Fruit fly (Drosophila melanogaster) whole organism, embryonic: Measurements from ENCODE around the gene CG1999.

Experiments
- Bdp1 ChIP-seq: fragments of 200-800 bp; sonication (Bioruptor generic); optimal IDR thresholded peaks from 3 replicates; lab custom pipeline; 2016; ENCODE audit warnings: missing biosample characterization, missing genetic modification characterization
- Bteb2 ChIP-seq: fragments of 200-800 bp; sonication (Bioruptor generic); optimal IDR thresholded peaks from 2 replicates; lab custom pipeline; 2016; ENCODE audit warnings: missing biosample characterization, missing genetic modification characterization
- CG1024 ChIP-seq: fragments of 200-800 bp; sonication (Bioruptor generic); IDR thresholded peaks from 2 replicates; pipeline ENCODE4 v1.3.6; 2022; ENCODE audit warnings: missing biosample characterization, missing genetic modification characterization
- CG11456 ChIP-seq: fragments of 200-800 bp; sonication (Bioruptor generic); IDR thresholded peaks from 3 replicates; pipeline ENCODE4 v1.3.6; 2022; ENCODE audit warnings: missing biosample characterization, missing genetic modification characterization
- CG12769 ChIP-seq: fragments of 200-800 bp; sonication (Bioruptor generic); optimal IDR thresholded peaks from 2 replicates; lab custom pipeline; 2019; ENCODE audit warnings: missing biosample characterization, mild to moderate bottlenecking, missing genetic modification characterization, moderate library complexity
- CG17359 ChIP-seq: fragments of 200-800 bp; sonication (Bioruptor generic); optimal IDR thresholded peaks from 3 replicates; lab custom pipeline; 2018; ENCODE audit warnings: missing biosample characterization, mild to moderate bottlenecking, missing genetic modification characterization, moderate library complexity
- CG18011 ChIP-seq: fragments of 200-800 bp; sonication (Bioruptor generic); optimal IDR thresholded peaks from 2 replicates; lab custom pipeline; 2017; ENCODE audit warnings: missing biosample characterization, missing genetic modification characterization, mild to moderate bottlenecking, moderate library complexity, missing genotype
- CG18262 ChIP-seq: fragments of 200-800 bp; optimal IDR thresholded peaks from 3 replicates; lab custom pipeline; 2019; ENCODE audit warnings: missing biosample characterization, mild to moderate bottlenecking, missing genetic modification characterization, moderate library complexity
- CG2129 ChIP-seq: fragments of 200-800 bp; sonication (Bioruptor generic); IDR thresholded peaks from 2 replicates; pipeline ENCODE4 v1.3.6; 2022; ENCODE audit warnings: missing biosample characterization, missing genetic modification characterization; ENCODE audit not compliant: partially characterized antibody
- CG2199 ChIP-seq: fragments of 200-800 bp; sonication (Bioruptor generic); IDR thresholded peaks from 3 replicates; pipeline ENCODE4 v1.3.6; 2022; ENCODE audit warnings: missing biosample characterization, missing genetic modification characterization
- CG2889 ChIP-seq: fragments of 200-800 bp; sonication (Bioruptor generic); IDR thresholded peaks from 3 replicates; pipeline ENCODE4 v1.3.6; 2022; ENCODE audit warnings: missing biosample characterization, missing genetic modification characterization
- CG32772 ChIP-seq: fragments of 200-800 bp; sonication (Bioruptor generic); IDR thresholded peaks from 2 replicates; pipeline ENCODE4 v1.3.6; 2022; ENCODE audit warnings: missing biosample characterization, missing genetic modification characterization
- CG42726 ChIP-seq: fragments of 200-800 bp; sonication (Bioruptor generic); IDR thresholded peaks from 2 replicates; pipeline ENCODE4 v1.3.6; 2022; ENCODE audit warnings: missing biosample characterization, missing genetic modification characterization; ENCODE audit not compliant: partially characterized antibody
- CG4360 ChIP-seq: fragments of 200-800 bp; sonication (Bioruptor generic); IDR thresholded peaks from 2 replicates; pipeline ENCODE4 v1.3.6; 2022; ENCODE audit warnings: missing biosample characterization, missing genetic modification characterization
- CG4820 ChIP-seq: fragments of 200-800 bp; sonication (Bioruptor generic); optimal IDR thresholded peaks from 3 replicates; lab custom pipeline; 2016; ENCODE audit warnings: missing biosample characterization, missing genetic modification characterization
- CG5180 ChIP-seq: fragments of 200-800 bp; sonication (Bioruptor generic); optimal IDR thresholded peaks from 3 replicates; lab custom pipeline; 2017; ENCODE audit warnings: missing biosample characterization, missing genetic modification characterization, mild to moderate bottlenecking, moderate library complexity, missing genetic modification reagents
- CG6654 ChIP-seq: fragments of 200-800 bp; sonication (Bioruptor generic); optimal IDR thresholded peaks from 2 replicates; lab custom pipeline; 2017; ENCODE audit warnings: missing biosample characterization, mild to moderate bottlenecking, missing genetic modification characterization
- CG6791 ChIP-seq: fragments of 200-800 bp; sonication (Bioruptor generic); IDR thresholded peaks from 3 replicates; pipeline ENCODE4 v1.3.6; 2022; ENCODE audit warnings: missing biosample characterization, missing genetic modification characterization; ENCODE audit not compliant: partially characterized antibody
- CG9437 ChIP-seq: fragments of 200-800 bp; sonication (Bioruptor generic); optimal IDR thresholded peaks from 2 replicates; lab custom pipeline; 2018; ENCODE audit warnings: missing biosample characterization, mild to moderate bottlenecking, missing genetic modification characterization
- MESR4 ChIP-seq: fragments of 200-800 bp; sonication (Bioruptor generic); optimal IDR thresholded peaks from 2 replicates; lab custom pipeline; 2018; ENCODE audit warnings: missing biosample characterization, mild to moderate bottlenecking, missing genetic modification characterization, moderate library complexity
- Max ChIP-seq: fragments of 200-800 bp; sonication (Bioruptor generic); optimal IDR thresholded peaks from 2 replicates; lab custom pipeline; 2016; ENCODE audit warnings: missing biosample characterization, mild to moderate bottlenecking, missing genetic modification characterization
- Oaz ChIP-seq: fragments of 200-800 bp; sonication (Bioruptor generic); IDR thresholded peaks from 2 replicates; pipeline ENCODE4 v1.3.6; 2022; ENCODE audit warnings: missing biosample characterization, missing genetic modification characterization
- ab ChIP-seq: fragments of 200-800 bp; sonication (Bioruptor generic); optimal IDR thresholded peaks from 2 replicates; lab custom pipeline; 2016; ENCODE audit warnings: missing biosample characterization, missing genetic modification characterization
- abd-A ChIP-seq: fragments of 200-800 bp; sonication (Bioruptor generic); optimal IDR thresholded peaks from 3 replicates; lab custom pipeline; 2019; ENCODE audit warnings: missing biosample characterization, mild to moderate bottlenecking, missing genetic modification characterization, moderate library complexity
- cad ChIP-seq: fragments of >200 bp; optimal IDR thresholded peaks from 2 replicates; lab custom pipeline; 2017; ENCODE audit warnings: missing biosample characterization, missing genetic modification characterization
- crc ChIP-seq: fragments of 200-800 bp; sonication (Bioruptor generic); optimal IDR thresholded peaks from 2 replicates; lab custom pipeline; 2016; ENCODE audit warnings: missing biosample characterization, missing genetic modification characterization
- crol ChIP-seq: fragments of 200-800 bp; sonication (Bioruptor generic); IDR thresholded peaks from 2 replicates; pipeline ENCODE4 v1.3.6; 2022; ENCODE audit warnings: missing biosample characterization, missing genetic modification characterization
- gro ChIP-seq: fragments of 200-800 bp; sonication (Bioruptor generic); optimal IDR thresholded peaks from 2 replicates; lab custom pipeline; 2016; ENCODE audit warnings: missing biosample characterization, missing genetic modification characterization
- hb ChIP-seq: fragments of 200-800 bp; sonication (Bioruptor generic); IDR thresholded peaks from 3 replicates; pipeline ENCODE4 v1.3.6; 2022; ENCODE audit warnings: missing biosample characterization, missing genetic modification characterization; ENCODE audit not compliant: partially characterized antibody
- hth ChIP-seq: fragments of >200 bp; optimal IDR thresholded peaks from 2 replicates; lab custom pipeline; 2017; ENCODE audit warnings: inconsistent platforms
- kni ChIP-seq: fragments of 200-800 bp; sonication (Bioruptor generic); optimal IDR thresholded peaks from 3 replicates; lab custom pipeline; 2017; ENCODE audit warnings: mild to moderate bottlenecking, missing biosample characterization, missing genetic modification reagents, missing genetic modification characterization
- mirr ChIP-seq: fragments of 200-800 bp; sonication (Bioruptor generic); optimal IDR thresholded peaks from 3 replicates; lab custom pipeline; 2018; ENCODE audit warnings: missing biosample characterization, mild to moderate bottlenecking, missing genetic modification characterization
- odd ChIP-seq: fragments of 200-800 bp; sonication (Bioruptor generic); optimal IDR thresholded peaks from 2 replicates; lab custom pipeline; 2017; ENCODE audit warnings: missing biosample characterization, mild to moderate bottlenecking, missing genetic modification characterization
- pros ChIP-seq: fragments of 200-800 bp; sonication (Bioruptor generic); optimal IDR thresholded peaks from 3 replicates; lab custom pipeline; 2019; ENCODE audit warnings: missing biosample characterization, mild to moderate bottlenecking, missing genetic modification characterization, moderate library complexity
- sens ChIP-seq: fragments of 200-800 bp; sonication (Bioruptor generic); peaks from one replicate; lab custom pipeline; 2016; ENCODE audit warnings: missing biosample characterization, missing genetic modification characterization
- seq ChIP-seq: fragments of 200-800 bp; sonication (Bioruptor generic); IDR thresholded peaks from 2 replicates; pipeline ENCODE4 v1.3.6; 2022; ENCODE audit warnings: missing biosample characterization, missing genetic modification characterization
- slou ChIP-seq: fragments of 200-800 bp; sonication (Bioruptor generic); optimal IDR thresholded peaks from 3 replicates; lab custom pipeline; 2016; ENCODE audit warnings: missing biosample characterization, missing genetic modification characterization
- sna ChIP-seq: fragments of 200-800 bp; sonication (Bioruptor generic); IDR thresholded peaks from 2 replicates; pipeline ENCODE4 v1.3.6; 2022; ENCODE audit warnings: missing biosample characterization, missing genetic modification characterization; ENCODE audit not compliant: partially characterized antibody
- zf30C ChIP-seq: fragments of 200-800 bp; sonication (Bioruptor generic); optimal IDR thresholded peaks from 3 replicates; lab custom pipeline; 2018; ENCODE audit warnings: missing biosample characterization, mild to moderate bottlenecking, missing genetic modification characterization

CG1999 gene

DNA sequence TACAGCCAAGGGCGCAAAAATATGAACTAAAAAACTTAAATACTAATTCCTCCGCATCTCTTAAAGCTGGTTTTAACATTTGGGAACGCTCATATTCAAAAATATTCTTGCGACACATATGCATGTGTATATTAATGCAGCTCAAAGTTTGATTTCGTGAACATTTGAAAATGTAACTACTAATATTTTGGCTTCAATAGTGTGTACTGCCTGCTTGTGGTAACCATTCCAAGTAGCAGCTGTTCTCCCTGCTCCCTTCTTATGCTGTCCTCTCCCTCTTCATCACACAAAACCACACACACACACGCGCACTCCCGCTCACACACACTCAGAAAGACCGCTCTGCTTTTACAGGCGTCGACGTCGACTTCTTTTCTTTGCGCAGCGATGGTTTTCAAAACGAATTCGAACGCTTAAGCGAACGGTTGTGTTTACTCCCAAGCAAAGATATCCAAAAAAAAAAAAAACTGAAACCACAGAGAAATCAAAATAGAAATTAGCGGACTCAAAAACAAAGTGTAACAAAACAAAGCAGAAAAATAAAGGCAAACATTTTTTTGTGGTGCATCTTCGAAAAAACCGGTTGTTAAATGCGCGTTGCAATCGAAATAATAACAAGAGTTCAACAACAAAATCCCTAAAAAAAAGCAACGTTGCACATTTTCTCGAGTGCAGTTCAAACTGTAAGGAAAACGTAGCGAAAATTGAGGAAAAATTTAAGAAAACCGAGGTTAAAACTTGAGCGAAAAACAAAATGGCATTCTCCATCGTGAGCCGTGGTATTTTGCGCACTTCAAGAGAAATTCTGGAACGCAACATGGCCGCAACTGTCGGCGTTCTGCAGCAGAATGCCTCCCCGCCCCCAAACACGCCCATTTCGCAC is 21.4 kb upstream of the CG1999 start, which contains the start of gene CBP (continued):
- TF ChIP-seq CG42726 (GFP tag; lab: Robert Waterston, UW) (no peak), CG2889 (GFP tag; lab: Robert Waterston, UW) (peak; percentile 91), CG1024 (GFP tag; lab: Robert Waterston, UW) (peak; percentile 92), crc (peak; percentile 96), CG9437 (peak; percentile 91), CG32772 (GFP tag; lab: Robert Waterston, UW) (peak; percentile 95), odd (GFP tag; lab: Kevin White, UChicago) (peak; percentile 97), hb (GFP tag; lab: Robert Waterston, UW) (no peak), CG17359 (tag; lab: Kevin White, UChicago) (peak; percentile 99), slou (GFP tag; lab: Kevin White, UChicago) (peak; percentile 92), Bteb2 (peak; percentile 94), Bdp1 (GFP tag; lab: Kevin White, UChicago) (peak; percentile 93), hth (lab: Kevin White, UChicago) (no peak), gro (peak; percentile 94), CG2129 (no peak), CG5180 (GFP tag; lab: Kevin White, UChicago) (peak; percentile 91), CG18262 (tag; lab: Kevin White, UChicago) (peak; percentile 99)

DNA sequence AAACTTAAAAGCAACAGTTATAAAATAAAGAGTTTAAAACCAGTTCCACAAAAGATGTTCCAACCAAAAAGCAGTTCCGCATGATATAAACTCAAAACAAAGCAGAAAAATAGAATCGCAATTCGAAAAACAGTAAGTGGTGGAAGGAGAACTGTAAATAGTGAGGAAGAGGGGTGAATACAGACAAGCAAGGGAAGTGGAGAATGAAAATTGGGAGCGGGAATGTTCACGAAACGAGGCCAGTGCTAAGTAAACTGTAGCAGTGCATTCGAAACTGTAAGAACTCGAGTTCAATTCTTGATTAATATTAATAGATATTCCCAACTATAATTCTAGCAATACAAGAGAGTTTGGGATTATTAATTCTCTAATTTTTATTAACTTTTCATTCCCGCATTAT is 20.6 kb upstream of the CG1999 start:
- TF ChIP-seq CG4360 (no peak), kni (GFP tag; lab: Kevin White, UChicago) (peak; percentile 37), Oaz (GFP tag; lab: Robert Waterston, UW) (no peak), ab (GFP tag; lab: Kevin White, UChicago) (no peak), zf30C (no peak), sens (GFP tag; lab: Kevin White, UChicago) (peak; percentile 36), sna (no peak), crol (GFP tag; lab: Robert Waterston, UW) (peak; percentile 84), pros (GFP tag; lab: Kevin White, UChicago) (peak; percentile 24), CG4820 (GFP tag; lab: Kevin White, UChicago) (no peak), CG12769 (peak; percentile 35), MESR4 (no peak), CG6654 (GFP tag; lab: Kevin White, UChicago) (peak; percentile 98), seq (GFP tag; lab: Robert Waterston, UW) (0 out of 2 replicates have a peak, but pooled peaks have one; percentile 0), CG2199 (GFP tag; lab: Robert Waterston, UW) (peak; percentile 69; the same call in 2 of the 3 replicates), mirr (no peak), CG11456 (GFP tag; lab: Robert Waterston, UW) (no peak), CG18011 (GFP tag; lab: Kevin White, UChicago) (no peak), cad (GFP tag; lab: Kevin White, UChicago) (peak; percentile 63), Max (GFP tag; lab: Kevin White, UChicago) (no peak), CG6791 (0 out of 3 replicates have a peak, but pooled peaks have one; percentile 8), abd-A (no peak)
